Fruit fly (Drosophila melanogaster) whole organism, embryonic: ENCODE results near the gene PIG-L.

Experiments used
- CG10147 ChIP-seq: fragments of 200-800 bp; sonication (Bioruptor generic); optimal IDR thresholded peaks from 2 replicates; lab custom pipeline; 2019; ENCODE audit warnings: missing biosample characterization, mild to moderate bottlenecking, missing genetic modification characterization, moderate library complexity
- CG1024 ChIP-seq: fragments of 200-800 bp; sonication (Bioruptor generic); IDR thresholded peaks from 2 replicates; pipeline ENCODE4 v1.3.6; 2022; ENCODE audit warnings: missing biosample characterization, missing genetic modification characterization
- CG10431 ChIP-seq: fragments of 200-800 bp; sonication (Bioruptor generic); optimal IDR thresholded peaks from 3 replicates; lab custom pipeline; 2018; ENCODE audit warnings: missing biosample characterization, mild to moderate bottlenecking, missing genetic modification characterization
- CG10979 ChIP-seq: fragments of 200-800 bp; sonication (Bioruptor generic); optimal IDR thresholded peaks from 2 replicates; lab custom pipeline; 2018; ENCODE audit warnings: missing biosample characterization, mild to moderate bottlenecking, missing genetic modification characterization, moderate library complexity
- CG11085 ChIP-seq: fragments of 200-800 bp; sonication (Bioruptor generic); IDR thresholded peaks from 2 replicates; pipeline ENCODE4 v1.3.6; 2022; ENCODE audit warnings: missing biosample characterization, missing genetic modification characterization
- CG13296 ChIP-seq: fragments of 200-800 bp; sonication (Bioruptor generic); optimal IDR thresholded peaks from 3 replicates; lab custom pipeline; 2018; ENCODE audit warnings: missing biosample characterization, mild to moderate bottlenecking, missing genetic modification characterization
- CG14014 ChIP-seq: fragments of 200-800 bp; sonication (Bioruptor generic); IDR thresholded peaks from 2 replicates; pipeline ENCODE4 v1.3.6; 2022; ENCODE audit warnings: missing biosample characterization, missing genetic modification characterization
- CG14050 ChIP-seq: fragments of 200-800 bp; sonication (Bioruptor generic); IDR thresholded peaks from 3 replicates; pipeline ENCODE4 v1.3.6; 2022; ENCODE audit warnings: missing biosample characterization, missing genetic modification characterization
- CG14710 ChIP-seq: fragments of 200-800 bp; sonication (Bioruptor generic); optimal IDR thresholded peaks from 3 replicates; lab custom pipeline; 2019; ENCODE audit warnings: missing biosample characterization, mild to moderate bottlenecking, missing genetic modification characterization, moderate library complexity
- CG17361 ChIP-seq: fragments of 200-800 bp; sonication (Bioruptor generic); IDR thresholded peaks from 3 replicates; pipeline ENCODE4 v1.3.6; 2022; ENCODE audit warnings: missing biosample characterization, missing genetic modification characterization
- CG17612 ChIP-seq: fragments of 200-800 bp; sonication (Bioruptor generic); IDR thresholded peaks from 2 replicates; pipeline ENCODE4 v1.3.6; 2022; ENCODE audit warnings: missing biosample characterization, missing genetic modification characterization
- CG1792 ChIP-seq: fragments of 200-800 bp; sonication (Bioruptor generic); optimal IDR thresholded peaks from 2 replicates; lab custom pipeline; 2016; ENCODE audit warnings: missing biosample characterization, missing genetic modification characterization
- CG2199 ChIP-seq: fragments of 200-800 bp; sonication (Bioruptor generic); IDR thresholded peaks from 3 replicates; pipeline ENCODE4 v1.3.6; 2022; ENCODE audit warnings: missing biosample characterization, missing genetic modification characterization
- CG3163 ChIP-seq: fragments of 200-800 bp; sonication (Bioruptor generic); optimal IDR thresholded peaks from 3 replicates; lab custom pipeline; 2016; ENCODE audit warnings: missing biosample characterization, missing genetic modification characterization
- CG4730 ChIP-seq: fragments of 200-800 bp; sonication (Bioruptor generic); IDR thresholded peaks from 2 replicates; pipeline ENCODE4 v1.3.6; 2022; ENCODE audit warnings: missing biosample characterization, missing genetic modification characterization
- CG6175 ChIP-seq: fragments of 200-800 bp; sonication (Bioruptor generic); IDR thresholded peaks from 3 replicates; pipeline ENCODE4 v1.3.6; 2022; ENCODE audit warnings: missing biosample characterization, missing genetic modification characterization
- CG6654 ChIP-seq: fragments of 200-800 bp; sonication (Bioruptor generic); optimal IDR thresholded peaks from 2 replicates; lab custom pipeline; 2017; ENCODE audit warnings: missing biosample characterization, mild to moderate bottlenecking, missing genetic modification characterization
- CG9876 ChIP-seq: fragments of 200-800 bp; sonication (Bioruptor generic); optimal IDR thresholded peaks from 2 replicates; lab custom pipeline; 2016; ENCODE audit warnings: missing biosample characterization, missing genetic modification characterization
- CHES-1-like ChIP-seq: fragments of 200-800 bp; sonication (Bioruptor generic); optimal IDR thresholded peaks from 2 replicates; lab custom pipeline; 2016; ENCODE audit warnings: missing biosample characterization, missing genetic modification characterization
- D19A ChIP-seq: fragments of 200-800 bp; optimal IDR thresholded peaks from 3 replicates; lab custom pipeline; 2019; ENCODE audit warnings: missing biosample characterization, mild to moderate bottlenecking, missing genetic modification characterization, moderate library complexity
- Dp ChIP-seq: fragments of 200-800 bp; sonication (Bioruptor generic); optimal IDR thresholded peaks from 2 replicates; lab custom pipeline; 2018; ENCODE audit warnings: missing biosample characterization, mild to moderate bottlenecking, missing genetic modification characterization, moderate library complexity
- E2f1 ChIP-seq: fragments of 200-800 bp; sonication (Bioruptor generic); IDR thresholded peaks from 2 replicates; pipeline ENCODE4 v1.3.6; 2022; ENCODE audit warnings: missing biosample characterization, missing genetic modification characterization
- ERR ChIP-seq: fragments of 200-800 bp; sonication (Bioruptor generic); optimal IDR thresholded peaks from 2 replicates; lab custom pipeline; 2016; ENCODE audit warnings: missing biosample characterization, missing genetic modification characterization
- Elba2 ChIP-seq: fragments of 200-800 bp; sonication (Bioruptor generic); optimal IDR thresholded peaks from 3 replicates; lab custom pipeline; 2016; ENCODE audit warnings: missing biosample characterization, missing genetic modification characterization
- Ets65A ChIP-seq: fragments of 200-800 bp; sonication (Bioruptor generic); peaks from one replicate; lab custom pipeline; 2016; ENCODE audit warnings: missing biosample characterization, missing genetic modification characterization
- HLH4C ChIP-seq: fragments of 200-800 bp; sonication (Bioruptor generic); IDR thresholded peaks from 3 replicates; pipeline ENCODE4 v1.3.6; 2022; ENCODE audit warnings: missing biosample characterization, missing genetic modification characterization; ENCODE audit not compliant: partially characterized antibody
- HLHmδ ChIP-seq: fragments of 200-800 bp; sonication (Bioruptor generic); optimal IDR thresholded peaks from 2 replicates; lab custom pipeline; 2018; ENCODE audit warnings: missing biosample characterization, mild to moderate bottlenecking, missing genetic modification characterization, moderate library complexity
- Kr ChIP-seq: fragments of 200-800 bp; sonication (Bioruptor generic); optimal IDR thresholded peaks from 2 replicates; lab custom pipeline; 2017; ENCODE audit warnings: missing biosample characterization, mild to moderate bottlenecking, missing genetic modification characterization
- Oli ChIP-seq: fragments of 200-800 bp; sonication (Bioruptor generic); optimal IDR thresholded peaks from 2 replicates; lab custom pipeline; 2018; ENCODE audit warnings: missing biosample characterization, mild to moderate bottlenecking, missing genetic modification characterization, moderate library complexity
- ci ChIP-seq: fragments of 200-800 bp; sonication (Bioruptor generic); IDR thresholded peaks from 3 replicates; pipeline ENCODE4 v1.3.6; 2022; ENCODE audit warnings: missing biosample characterization, missing genetic modification characterization
- dimm ChIP-seq: fragments of 200-800 bp; sonication (Bioruptor generic); IDR thresholded peaks from 2 replicates; pipeline ENCODE4 v1.3.6; 2022; ENCODE audit warnings: missing biosample characterization, missing genetic modification characterization
- disco-r ChIP-seq: fragments of 200-800 bp; sonication (Bioruptor generic); optimal IDR thresholded peaks from 2 replicates; lab custom pipeline; 2016; ENCODE audit warnings: missing biosample characterization, missing genetic modification characterization
- dmrt11E ChIP-seq: fragments of 200-800 bp; sonication (Bioruptor generic); optimal IDR thresholded peaks from 3 replicates; lab custom pipeline; 2018; ENCODE audit warnings: missing biosample characterization, mild to moderate bottlenecking, missing genetic modification characterization, moderate library complexity
- fd96Cb ChIP-seq: fragments of 200-800 bp; sonication (Bioruptor generic); optimal IDR thresholded peaks from 2 replicates; lab custom pipeline; 2018; ENCODE audit warnings: missing biosample characterization, mild to moderate bottlenecking, missing genetic modification characterization, moderate library complexity
- gem ChIP-seq: fragments of 200-800 bp; sonication (Bioruptor generic); optimal IDR thresholded peaks from 2 replicates; lab custom pipeline; 2019; ENCODE audit warnings: missing biosample characterization, mild to moderate bottlenecking, missing genetic modification characterization, moderate library complexity
- hth ChIP-seq: fragments of >200 bp; optimal IDR thresholded peaks from 2 replicates; lab custom pipeline; 2017; ENCODE audit warnings: inconsistent platforms
- insv ChIP-seq, 2 experiments: fragments of 200-800 bp; sonication (Bioruptor generic); optimal IDR thresholded peaks; 3 replicates each; lab custom pipeline; 2016 to 2018; ENCODE audit warnings: missing biosample characterization in 2 of 2, missing genetic modification characterization in 2 of 2
- lmd ChIP-seq: fragments of 200-800 bp; sonication (Bioruptor generic); IDR thresholded peaks from 2 replicates; pipeline ENCODE4 v1.3.6; 2022; ENCODE audit warnings: missing biosample characterization, missing genetic modification characterization
- mirr ChIP-seq: fragments of 200-800 bp; sonication (Bioruptor generic); optimal IDR thresholded peaks from 3 replicates; lab custom pipeline; 2018; ENCODE audit warnings: missing biosample characterization, mild to moderate bottlenecking, missing genetic modification characterization
- oc ChIP-seq: fragments of 200-800 bp; sonication (Bioruptor generic); optimal IDR thresholded peaks from 2 replicates; lab custom pipeline; 2018; ENCODE audit warnings: missing biosample characterization, mild to moderate bottlenecking, missing genetic modification characterization, moderate library complexity
- odd ChIP-seq: fragments of 200-800 bp; sonication (Bioruptor generic); optimal IDR thresholded peaks from 2 replicates; lab custom pipeline; 2017; ENCODE audit warnings: missing biosample characterization, mild to moderate bottlenecking, missing genetic modification characterization
- org-1 ChIP-seq: fragments of 200-800 bp; sonication (Bioruptor generic); optimal IDR thresholded peaks from 2 replicates; lab custom pipeline; 2017; ENCODE audit warnings: missing biosample characterization, missing genetic modification characterization
- pfk ChIP-seq: fragments of 200-800 bp; sonication (Bioruptor generic); optimal IDR thresholded peaks from 2 replicates; lab custom pipeline; 2018; ENCODE audit warnings: missing biosample characterization, mild to moderate bottlenecking, missing genetic modification characterization, moderate library complexity
- pnt ChIP-seq: fragments of 200-800 bp; sonication (Bioruptor generic); optimal IDR thresholded peaks from 3 replicates; lab custom pipeline; 2016; ENCODE audit warnings: missing biosample characterization, missing genetic modification characterization
- psq ChIP-seq: fragments of 200-800 bp; sonication (Bioruptor generic); optimal IDR thresholded peaks from 2 replicates; lab custom pipeline; 2017; ENCODE audit warnings: missing biosample characterization, missing genetic modification characterization
- rib ChIP-seq: fragments of 200-800 bp; sonication (Bioruptor generic); IDR thresholded peaks from 2 replicates; pipeline ENCODE4 v1.3.6; 2022; ENCODE audit warnings: missing biosample characterization, missing genetic modification characterization
- tap ChIP-seq: fragments of 200-800 bp; optimal IDR thresholded peaks from 3 replicates; lab custom pipeline; 2019; ENCODE audit warnings: missing biosample characterization, mild to moderate bottlenecking, missing genetic modification characterization, moderate library complexity
- tll ChIP-seq, 2 experiments: fragments of 200-800 bp in 1 of 2; fragments of >200 bp in 1 of 2; sonication (Bioruptor generic) in 1 of 2; optimal IDR thresholded peaks; 2 replicates each; lab custom pipeline; 2017 to 2019; ENCODE audit warnings: missing biosample characterization in 2 of 2, missing genetic modification characterization in 2 of 2, mild to moderate bottlenecking in 1 of 2, moderate library complexity in 1 of 2
- tup ChIP-seq: fragments of 200-800 bp; sonication (Bioruptor generic); optimal IDR thresholded peaks from 2 replicates; lab custom pipeline; 2016; ENCODE audit warnings: missing biosample characterization, mild to moderate bottlenecking, missing genetic modification characterization, moderate library complexity
- twi ChIP-seq: fragments of 200-800 bp; optimal IDR thresholded peaks from 2 replicates; lab custom pipeline; 2019; ENCODE audit warnings: missing biosample characterization, mild to moderate bottlenecking, missing genetic modification characterization, moderate library complexity

Gene PIG-L

DNA sequence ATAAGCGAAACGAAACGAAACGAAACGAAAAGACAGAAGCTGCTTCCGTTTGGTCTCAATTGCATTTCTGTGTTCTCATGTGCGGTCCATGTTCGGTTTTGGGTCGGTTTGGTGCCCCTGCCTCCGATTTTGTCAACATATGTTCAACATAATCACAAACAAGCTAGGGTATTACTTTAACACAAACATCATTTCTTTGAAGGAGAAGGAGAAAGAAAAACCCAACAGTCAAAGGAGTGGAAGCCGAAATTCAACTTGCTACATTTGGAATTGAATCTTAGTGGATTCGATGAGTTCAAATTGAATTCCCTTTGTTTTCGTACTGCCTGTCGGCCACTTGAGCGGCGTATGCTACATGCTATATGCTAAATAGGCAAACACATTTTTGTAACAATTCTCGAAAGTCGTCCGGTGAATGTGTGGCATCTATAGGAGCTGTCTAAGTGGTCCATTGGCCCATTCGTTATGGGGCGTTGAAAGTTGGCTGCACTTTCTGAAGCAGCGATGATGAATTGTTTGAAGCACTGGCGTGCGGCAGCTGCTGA, 23.5 kb downstream of the PIG-L start:
- TF ChIP-seq twi (tag; lab: Kevin White, UChicago) (peak; percentile 99), CG1024 (no peak), CG10979 (tag; lab: Kevin White, UChicago) (no peak), dmrt11E (tag; lab: Kevin White, UChicago) (peak; percentile 37), pfk (GFP tag; lab: Kevin White, UChicago) (peak; percentile 78), ERR (GFP tag; lab: Kevin White, UChicago) (no peak), oc (tag; lab: Kevin White, UChicago) (no peak), insv (GFP tag; optimal IDR thresholded peaks at IDR 0.05; lab: Kevin White, UChicago) (peak in 1 of 2 experiments; percentile 54), odd (GFP tag; lab: Kevin White, UChicago) (peak; percentile 40), Kr (peak; percentile 17), CG6175 (GFP tag; lab: Robert Waterston, UW) (no peak), CG2199 (peak; percentile 82; the same call in 2 of the 3 replicates), ci (GFP tag; lab: Robert Waterston, UW) (0 out of 3 replicates have a peak, but pooled peaks have one; percentile 6), tll (GFP tag; optimal IDR thresholded peaks at IDR 0.05; lab: Kevin White, UChicago) (peak in 1 of 2 experiments; percentile 41), tap (tag; lab: Kevin White, UChicago) (no peak), rib (no peak)

DNA sequence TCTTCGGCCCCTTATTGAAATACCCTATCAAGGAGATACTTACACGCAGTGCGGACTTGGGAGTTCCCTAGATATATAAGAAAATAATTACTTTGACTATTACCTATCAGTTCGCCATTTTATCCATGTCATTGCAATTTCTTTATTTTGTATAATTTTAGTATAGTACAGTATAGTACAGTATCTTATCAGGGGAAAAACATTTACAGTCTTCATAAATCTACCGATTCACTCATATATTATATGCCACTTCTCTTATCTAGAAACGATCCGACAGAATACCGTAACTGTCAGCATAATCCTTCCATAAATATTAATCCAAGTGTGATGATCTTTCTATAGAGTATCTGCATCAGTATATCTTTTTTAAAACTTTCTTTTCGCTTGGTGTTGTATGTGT, 24.7 kb downstream of the PIG-L start:
- TF ChIP-seq CG10147 (GFP tag; lab: Kevin White, UChicago) (no peak), CG17612 (GFP tag; lab: Robert Waterston, UW) (no peak), lmd (GFP tag; lab: Robert Waterston, UW) (no peak), gem (tag; lab: Kevin White, UChicago) (peak; percentile 12), D19A (peak; percentile 69), CG10431 (GFP tag; lab: Kevin White, UChicago) (no peak), Dp (no peak), CG14710 (tag; lab: Kevin White, UChicago) (no peak), pnt (GFP tag; lab: Kevin White, UChicago) (no peak), Oli (tag; lab: Kevin White, UChicago) (no peak), CG4730 (GFP tag; lab: Robert Waterston, UW) (no peak), CG9876 (GFP tag; lab: Kevin White, UChicago) (no peak), CG14050 (GFP tag; lab: Robert Waterston, UW) (no peak), disco-r (GFP tag; lab: Kevin White, UChicago) (no peak), Ets65A (peak; percentile 44)

DNA sequence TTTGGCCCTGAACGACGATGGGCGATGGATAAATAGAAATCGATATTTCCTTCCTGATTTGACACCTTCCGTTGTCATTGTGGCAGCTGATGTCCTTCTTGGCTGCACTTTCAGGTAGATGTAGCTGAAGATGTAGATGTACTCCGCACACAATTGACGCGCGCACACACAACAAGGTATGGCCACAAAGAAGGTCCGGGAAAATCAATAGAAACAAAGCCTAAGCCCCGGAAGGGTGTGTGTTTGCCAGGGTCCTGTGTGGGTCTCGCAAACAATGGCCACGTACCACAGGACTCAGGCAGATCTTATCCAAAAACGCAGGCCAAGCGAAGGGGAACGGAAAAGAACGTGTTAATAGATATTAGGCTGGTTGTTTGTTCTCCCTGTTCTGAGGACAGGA, 25.7 kb downstream of the PIG-L start:
- TF ChIP-seq CG11085: no peak
- TF ChIP-seq tup (GFP tag; lab: Kevin White, UChicago): no peak
- TF ChIP-seq CG17361: no peak
- no peak for TF ChIP-seq E2f1 (GFP tag; lab: Robert Waterston, UW)
- no peak for TF ChIP-seq CG6654
- TF ChIP-seq CG14014: no peak
- TF ChIP-seq CG13296 (GFP tag; lab: Kevin White, UChicago): no peak
- no peak for TF ChIP-seq mirr (GFP tag; lab: Kevin White, UChicago)
- peak in 1 of 2 experiments; percentile 87 for TF ChIP-seq tll (GFP tag; optimal IDR thresholded peaks at IDR 0.05; lab: Kevin White, UChicago)
- no peak for TF ChIP-seq CG3163 (GFP tag; lab: Kevin White, UChicago)
- TF ChIP-seq hth: no peak
- TF ChIP-seq org-1 (GFP tag; lab: Kevin White, UChicago): no peak
- TF ChIP-seq HLHmδ (GFP tag; lab: Kevin White, UChicago): peak; percentile 22
- no peak for TF ChIP-seq Elba2 (GFP tag; lab: Kevin White, UChicago)
- TF ChIP-seq dimm (GFP tag; lab: Robert Waterston, UW): no peak
- no peak for TF ChIP-seq psq (GFP tag; lab: Kevin White, UChicago)
- no peak for TF ChIP-seq CG1792 (GFP tag; lab: Kevin White, UChicago)
- TF ChIP-seq fd96Cb (tag; lab: Kevin White, UChicago): no peak
- TF ChIP-seq CHES-1-like (GFP tag; lab: Kevin White, UChicago): no peak
- TF ChIP-seq HLH4C: no peak
